Worm (Caenorhabditis elegans) whole organism, L3 larva: ENCODE data around the gene srx-10.

Experiments used
- ZK546.5 ChIP-seq: sonication (generic microtip); optimal IDR thresholded peaks from 2 replicates; lab custom pipeline; 2017; ENCODE audit warnings: missing biosample characterization, missing genetic modification characterization
- ama-1 ChIP-seq: fragments of 150-350 bp; optimal IDR thresholded peaks from 2 replicates; lab custom pipeline; 2018
- ceh-82 ChIP-seq: fragments of 150-350 bp; optimal IDR thresholded peaks from 2 replicates; lab custom pipeline; 2014; ENCODE audit warnings: missing biosample characterization, missing genetic modification characterization
- daf-12 ChIP-seq: fragments of 150-350 bp; optimal IDR thresholded peaks from 2 replicates; lab custom pipeline; 2014; ENCODE audit warnings: missing biosample characterization, missing genetic modification reagents, missing genetic modification characterization
- egl-27 ChIP-seq: sonication (generic microtip); optimal IDR thresholded peaks from 4 replicates; lab custom pipeline; 2017; ENCODE audit warnings: missing biosample characterization, missing genetic modification reagents, missing genetic modification characterization
- egl-5 ChIP-seq: fragments of 150-350 bp; optimal IDR thresholded peaks from 2 replicates; lab custom pipeline; 2017; ENCODE audit warnings: missing biosample characterization, missing genetic modification reagents, missing genetic modification characterization, inconsistent platforms
- elt-2 ChIP-seq: sonication (generic microtip); optimal IDR thresholded peaks from 2 replicates; lab custom pipeline; 2016; ENCODE audit warnings: missing genetic modification reagents, mild to moderate bottlenecking, missing genetic modification characterization, missing compliant biosample characterization
- fkh-2 ChIP-seq: fragments of 150-350 bp; optimal IDR thresholded peaks from 2 replicates; lab custom pipeline; 2014; ENCODE audit warnings: missing biosample characterization, missing genetic modification reagents, missing genetic modification characterization
- hmg-11 ChIP-seq: sonication (generic microtip); optimal IDR thresholded peaks from 2 replicates; lab custom pipeline; 2016; ENCODE audit warnings: missing genetic modification characterization, missing compliant biosample characterization
- lin-15B ChIP-seq: fragments of 150-350 bp; optimal IDR thresholded peaks from 2 replicates; lab custom pipeline; 2014; ENCODE audit warnings: missing biosample characterization, missing genetic modification characterization
- mdl-1 ChIP-seq: fragments of 150-350 bp; optimal IDR thresholded peaks from 2 replicates; lab custom pipeline; 2014; ENCODE audit warnings: missing biosample characterization, missing genetic modification characterization
- nfya-1 ChIP-seq: sonication (generic microtip); optimal IDR thresholded peaks from 2 replicates; lab custom pipeline; 2017; ENCODE audit warnings: missing genetic modification characterization, mild to moderate bottlenecking, missing compliant biosample characterization, antibody characterized with exemption, moderate library complexity; ENCODE audit not compliant: insufficient read depth
- nhr-12 ChIP-seq: fragments of 150-350 bp; optimal IDR thresholded peaks from 2 replicates; lab custom pipeline; 2014; ENCODE audit warnings: missing biosample characterization, missing genetic modification characterization
- nhr-23 ChIP-seq: fragments of 150-350 bp; optimal IDR thresholded peaks from 2 replicates; lab custom pipeline; 2014; ENCODE audit warnings: missing biosample characterization, missing genetic modification reagents, missing genetic modification characterization
- nhr-237 ChIP-seq: fragments of 150-350 bp; optimal IDR thresholded peaks from 2 replicates; lab custom pipeline; 2014; ENCODE audit warnings: missing biosample characterization, missing genetic modification characterization
- nhr-28 ChIP-seq: fragments of 150-350 bp; optimal IDR thresholded peaks from 2 replicates; lab custom pipeline; 2014; ENCODE audit warnings: missing biosample characterization, missing genetic modification characterization
- nhr-43 ChIP-seq: sonication (generic microtip); optimal IDR thresholded peaks from 2 replicates; lab custom pipeline; 2016; ENCODE audit warnings: mild to moderate bottlenecking, missing genetic modification characterization, missing compliant biosample characterization; ENCODE audit not compliant: poor library complexity, severe bottlenecking
- nhr-67 ChIP-seq: fragments of 150-350 bp; optimal IDR thresholded peaks from 2 replicates; lab custom pipeline; 2014; ENCODE audit warnings: missing biosample characterization, missing genetic modification characterization
- nhr-76 ChIP-seq: fragments of 150-350 bp; sonication (generic microtip); optimal IDR thresholded peaks from 5 replicates; lab custom pipeline; 2014; ENCODE audit warnings: missing biosample characterization, missing genetic modification characterization
- nhr-77 ChIP-seq: fragments of 150-350 bp; optimal IDR thresholded peaks from 2 replicates; lab custom pipeline; 2014; ENCODE audit warnings: missing biosample characterization, missing genetic modification characterization
- pha-4 ChIP-seq: fragments of 150-350 bp; optimal IDR thresholded peaks from 2 replicates; lab custom pipeline; 2014; ENCODE audit warnings: missing biosample characterization, missing genetic modification reagents, missing genetic modification characterization
- pqm-1 ChIP-seq: fragments of 150-350 bp; optimal IDR thresholded peaks from 2 replicates; lab custom pipeline; 2017; ENCODE audit warnings: missing biosample characterization, missing genetic modification characterization, inconsistent platforms
- sea-2 ChIP-seq: fragments of 150-350 bp; sonication (generic microtip); optimal IDR thresholded peaks from 4 replicates; lab custom pipeline; 2014; ENCODE audit warnings: missing biosample characterization, missing genetic modification reagents, missing genetic modification characterization
- skn-1 ChIP-seq: fragments of 150-350 bp; optimal IDR thresholded peaks from 2 replicates; lab custom pipeline; 2014; ENCODE audit warnings: missing biosample characterization, missing genetic modification characterization
- snpc-4 ChIP-seq: fragments of 150-350 bp; optimal IDR thresholded peaks from 2 replicates; lab custom pipeline; 2014; ENCODE audit warnings: missing biosample characterization, missing genetic modification characterization
- tbx-2 ChIP-seq: sonication (generic microtip); optimal IDR thresholded peaks from 2 replicates; lab custom pipeline; 2016; ENCODE audit warnings: mild to moderate bottlenecking, missing genetic modification characterization, missing compliant biosample characterization
- unc-39 ChIP-seq: sonication (generic microtip); optimal IDR thresholded peaks from 4 replicates; lab custom pipeline; 2017; ENCODE audit warnings: missing biosample characterization, missing genetic modification characterization
- ztf-11 ChIP-seq: fragments of 150-350 bp; optimal IDR thresholded peaks from 2 replicates; lab custom pipeline; 2014; ENCODE audit warnings: missing biosample characterization, missing genetic modification characterization

The srx-10 gene

DNA sequence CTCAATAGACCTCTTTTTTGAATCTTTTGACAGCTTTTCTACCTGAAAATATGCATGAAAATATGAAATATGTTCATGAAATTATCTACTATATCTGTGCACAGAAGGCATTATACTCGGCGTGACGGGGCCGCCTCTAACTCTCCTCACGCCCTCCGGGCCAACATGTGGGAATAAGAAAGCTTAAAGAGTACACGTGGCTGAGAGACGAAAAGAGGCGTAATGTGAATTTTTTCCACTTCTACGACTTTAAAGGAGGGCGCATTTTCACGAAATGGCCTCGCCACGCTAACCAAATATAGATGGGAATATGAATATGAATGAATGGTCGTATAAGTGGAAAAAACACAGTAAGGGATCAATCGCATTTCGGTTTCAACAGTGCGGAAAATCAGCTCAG is 11.4 kb upstream of the srx-10 start:
- TF ChIP-seq snpc-4 (tag; lab: Kevin White, UChicago) (no peak), nhr-28 (tag; lab: Kevin White, UChicago) (no peak), nhr-237 (tag; lab: Kevin White, UChicago) (no peak), hmg-11 (tag; lab: Kevin White, UChicago) (no peak), nfya-1 (tag; lab: Kevin White, UChicago) (no peak), ama-1 (no peak), unc-39 (no peak), egl-27 (no peak)

DNA sequence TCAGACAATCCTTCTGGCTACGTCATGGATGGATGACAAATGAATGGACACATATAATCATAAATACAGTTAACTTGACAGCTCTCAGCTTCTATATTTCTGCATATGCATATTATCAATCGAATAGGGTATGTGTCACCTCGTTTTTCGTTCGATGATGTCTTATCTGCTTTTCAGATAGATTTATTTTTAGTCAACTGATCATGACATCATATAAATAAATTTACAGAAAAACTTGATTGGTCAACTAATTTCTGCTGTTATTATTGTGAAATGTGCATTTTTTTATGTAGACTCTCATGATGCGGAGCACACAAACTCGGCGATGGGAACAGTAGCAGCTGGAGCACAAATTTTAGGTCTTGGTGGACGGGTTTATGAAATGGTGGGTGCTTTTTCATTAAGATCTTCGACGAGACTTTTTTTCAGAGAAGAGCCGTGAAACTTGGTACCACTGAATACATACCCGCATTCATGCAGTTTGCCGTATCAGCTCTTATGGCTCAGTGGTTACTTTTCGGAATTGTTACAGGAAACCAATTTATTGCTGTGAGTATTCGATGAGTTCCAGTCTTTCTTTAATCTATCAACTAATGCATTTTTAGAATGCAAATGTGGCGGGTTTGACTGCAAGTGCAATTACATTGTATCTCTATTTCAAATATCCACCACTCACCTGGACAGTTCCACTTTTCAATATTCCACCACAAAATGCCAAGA is 9.2 kb upstream of the srx-10 start:
- TF ChIP-seq sea-2 (GFP tag; lab: Kevin White, UChicago) = no peak
- peak; percentile 54 for TF ChIP-seq pqm-1 (tag; lab: Kevin White, UChicago)
- TF ChIP-seq nhr-237 (tag; lab: Kevin White, UChicago) = no peak
- TF ChIP-seq hmg-11 (tag; lab: Kevin White, UChicago) = no peak
- TF ChIP-seq elt-2 (tag; lab: Kevin White, UChicago) = peak; percentile 30

DNA sequence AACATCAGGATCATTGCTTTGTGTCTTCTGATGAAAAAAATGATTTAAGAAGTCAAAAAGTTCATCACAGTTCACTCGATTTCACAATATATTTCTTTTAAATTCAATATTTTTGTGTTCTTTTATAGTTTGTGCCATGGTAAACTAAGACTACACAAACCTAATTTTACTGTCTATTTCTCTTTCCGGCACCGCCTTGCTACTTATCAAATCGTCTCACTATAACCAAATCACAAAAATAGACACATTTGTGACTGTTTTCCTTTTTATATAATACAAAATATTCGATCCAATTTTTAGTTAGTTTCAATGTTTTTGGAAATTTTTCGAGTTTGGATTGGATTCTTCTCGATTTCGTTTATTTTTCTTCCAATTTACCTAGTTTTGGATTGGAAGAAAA is 7.8 kb upstream of the srx-10 start, which contains the start of gene swt-6:
TSS of gene swt-6 (plus strand) at position 301 of the 400 bp plus-strand sequence.
- no peak for TF ChIP-seq lin-15B
- no peak for TF ChIP-seq skn-1
- no peak for TF ChIP-seq egl-5 (tag; lab: Kevin White, UChicago)
- TF ChIP-seq elt-2 (tag; lab: Kevin White, UChicago) = no peak
- TF ChIP-seq tbx-2 = no peak
- TF ChIP-seq nhr-23 (tag; lab: Kevin White, UChicago) = no peak
- TF ChIP-seq ZK546.5 (tag; lab: Kevin White, UChicago) = no peak
- no peak for TF ChIP-seq nhr-67 (tag; lab: Kevin White, UChicago)
- no peak for TF ChIP-seq nhr-76 (tag; lab: Kevin White, UChicago)
- no peak for TF ChIP-seq ceh-82 (tag; lab: Kevin White, UChicago)
- TF ChIP-seq unc-39 = no peak
- TF ChIP-seq pha-4 (tag; lab: Kevin White, UChicago) = no peak
- TF ChIP-seq pqm-1 (tag; lab: Kevin White, UChicago) = no peak
- no peak for TF ChIP-seq sea-2 (GFP tag; lab: Kevin White, UChicago)
- TF ChIP-seq fkh-2 = no peak
- TF ChIP-seq ztf-11 (tag; lab: Kevin White, UChicago) = no peak
- no peak for TF ChIP-seq snpc-4 (tag; lab: Kevin White, UChicago)
- no peak for TF ChIP-seq nhr-12 (tag; lab: Kevin White, UChicago)

DNA sequence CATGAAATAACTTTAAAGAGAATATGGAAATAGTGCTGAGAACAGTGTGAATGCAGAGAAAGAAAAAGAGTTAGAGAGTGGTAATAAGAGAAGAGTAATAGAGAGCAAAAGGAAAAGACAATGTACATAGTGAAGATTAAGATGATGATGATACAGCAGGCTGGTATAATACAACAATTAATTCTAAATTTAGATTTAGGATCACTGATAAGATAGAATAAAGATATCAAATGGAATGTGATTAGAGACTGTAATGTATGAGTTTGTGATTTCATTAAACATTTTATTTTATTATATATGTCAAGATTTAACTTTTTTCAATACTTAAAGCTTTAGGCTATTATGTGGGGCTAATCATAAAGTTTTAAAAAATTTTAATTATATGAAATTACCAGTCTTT is 6.9 kb upstream of the srx-10 start, which contains the start of gene R10D12.8:
TSS of gene R10D12.8 (minus strand) at position 101 of the 400 bp plus-strand sequence.
- TF ChIP-seq pha-4 (tag; lab: Kevin White, UChicago) = peak; percentile 53
- TF ChIP-seq sea-2 (GFP tag; lab: Kevin White, UChicago) = no peak
- no peak for TF ChIP-seq mdl-1 (tag; lab: Kevin White, UChicago)
- no peak for TF ChIP-seq nfya-1 (tag; lab: Kevin White, UChicago)
- TF ChIP-seq lin-15B = no peak
- TF ChIP-seq daf-12 = no peak
- TF ChIP-seq, all 47 proteins: peak for 1

DNA sequence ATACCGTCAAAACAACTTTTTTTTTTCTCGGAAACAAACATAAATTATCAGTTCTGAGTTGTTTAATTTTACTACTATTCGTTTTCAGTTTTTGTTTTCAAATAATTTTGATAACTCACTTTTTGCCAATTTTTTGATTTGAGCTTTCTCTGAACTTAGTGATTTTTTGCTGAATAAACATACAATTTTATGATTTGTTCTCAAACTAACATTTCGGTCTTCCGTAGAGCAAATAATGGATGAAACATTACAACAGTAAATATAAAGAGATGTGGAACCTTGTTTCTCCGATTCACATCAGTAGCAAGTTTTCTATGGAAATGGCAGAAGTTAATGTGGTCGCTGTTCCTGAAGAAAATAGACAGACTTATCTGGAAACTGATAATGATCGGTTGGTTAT is 3.5 kb upstream of the srx-10 start, which contains the start of gene R10D12.7:
TSS of gene R10D12.7 (plus strand) at position 301 of the 400 bp plus-strand sequence.
- TF ChIP-seq nhr-77 (tag; lab: Kevin White, UChicago) (no peak), daf-12 (no peak), pqm-1 (tag; lab: Kevin White, UChicago) (no peak), elt-2 (tag; lab: Kevin White, UChicago) (no peak), pha-4 (tag; lab: Kevin White, UChicago) (no peak), egl-5 (tag; lab: Kevin White, UChicago) (no peak), lin-15B (no peak), nhr-67 (tag; lab: Kevin White, UChicago) (no peak), nhr-43 (tag; lab: Kevin White, UChicago) (no peak)

DNA sequence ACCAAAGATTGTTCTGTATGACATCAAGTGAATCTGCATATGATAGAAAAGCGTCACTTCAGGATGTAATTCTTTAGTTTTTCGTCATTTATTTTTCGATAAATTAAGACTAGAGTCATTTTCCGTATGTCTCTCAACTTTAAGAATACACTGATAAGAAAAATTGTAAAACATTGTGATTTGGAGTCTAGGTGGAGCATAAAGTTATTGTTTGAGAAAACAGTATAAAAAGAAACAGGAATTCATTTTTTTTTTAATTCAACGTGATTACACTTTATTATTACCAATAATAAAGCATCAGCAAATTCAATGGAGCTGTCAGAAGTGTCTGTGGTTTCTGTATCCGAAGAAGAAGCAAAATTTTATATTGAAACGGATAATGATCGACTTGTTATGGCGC is 2.7 kb upstream of the srx-10 start, which contains the start of gene R10D12.6:
TSS of gene R10D12.6 (plus strand) at position 301 of the 400 bp plus-strand sequence.
- TF ChIP-seq pqm-1 (tag; lab: Kevin White, UChicago) (peak; percentile 38), elt-2 (tag; lab: Kevin White, UChicago) (peak; percentile 3), nhr-76 (tag; lab: Kevin White, UChicago) (no peak)
